Worm (Caenorhabditis elegans): ENCODE data around the gene crm-1.

crm-1 gene

DNA sequence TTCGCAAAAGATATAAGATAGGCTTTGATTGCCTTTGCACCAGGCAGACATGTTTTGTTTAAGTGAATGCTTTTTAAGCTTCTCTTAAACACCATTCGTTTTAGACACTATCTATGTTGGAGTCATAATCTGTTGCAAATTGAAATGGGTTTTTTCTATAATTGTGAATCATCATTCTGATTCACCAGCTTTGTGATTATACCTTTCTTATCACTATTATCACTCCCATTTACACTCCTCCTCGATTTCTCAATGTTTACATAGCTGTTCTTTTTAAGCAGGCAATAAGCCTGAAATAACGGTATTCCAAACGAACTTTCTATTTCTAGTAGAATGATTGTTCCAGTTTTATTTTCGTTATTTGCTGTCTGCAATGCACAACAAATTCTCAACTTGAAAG is 34.8 kb downstream of the crm-1 start, which contains the start of gene B0024.4:
Gene B0024.4 (plus strand): TSS at position 301 of the 400 bp plus-strand sequence.
- TF ChIP-seq ham-2 (GFP tag; optimal IDR thresholded peaks at IDR 0.05) (no peak), nhr-12 (tag; optimal IDR thresholded peaks at IDR 0.05) (no peak), bed-3 (GFP tag; optimal IDR thresholded peaks at IDR 0.05) (no peak)

DNA sequence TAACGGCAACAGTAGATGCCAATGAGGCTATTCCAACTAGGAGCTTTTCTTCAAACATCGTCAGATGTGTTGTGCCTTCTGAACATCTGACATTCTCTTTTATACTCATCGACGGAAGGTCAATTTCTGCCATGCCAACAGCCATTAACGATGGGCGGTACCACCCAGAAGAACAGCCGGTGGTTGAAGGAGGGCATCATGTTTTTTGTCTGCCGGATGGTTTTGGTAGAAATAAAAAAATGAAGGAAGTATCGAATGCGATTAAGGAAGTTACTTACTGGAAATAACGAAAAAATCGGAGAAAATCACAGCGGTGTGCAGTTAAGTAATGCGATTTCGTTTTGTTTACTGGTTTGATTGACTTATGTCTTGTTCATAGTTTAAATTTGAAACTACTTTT is 37.4 kb downstream of the crm-1 start, which contains the start of gene col-150:
Gene col-150 (minus strand): TSS at position 101 of the 400 bp plus-strand sequence.
- no peak for TF ChIP-seq nhr-76 (tag; optimal IDR thresholded peaks at IDR 0.05)
- no peak for TF ChIP-seq unc-120 (tag; optimal IDR thresholded peaks at IDR 0.05; ENCODE audit: poor library complexity, severe bottlenecking)
- no peak for TF ChIP-seq blmp-1 (tag; optimal IDR thresholded peaks at IDR 0.05)
- TF ChIP-seq ceh-83 (GFP tag; optimal IDR thresholded peaks at IDR 0.05): no peak
- TF ChIP-seq elt-3 (tag; optimal IDR thresholded peaks at IDR 0.05): no peak
- TF ChIP-seq tbx-8 (GFP tag; optimal IDR thresholded peaks at IDR 0.05): no peak
- no peak for TF ChIP-seq snpc-4 (tag; optimal IDR thresholded peaks at IDR 0.05)
- no peak for TF ChIP-seq ces-1 (GFP tag; optimal IDR thresholded peaks at IDR 0.05)
- no peak for TF ChIP-seq ham-2 (GFP tag; optimal IDR thresholded peaks at IDR 0.05)
- no peak for TF ChIP-seq mep-1 (tag; optimal IDR thresholded peaks at IDR 0.05)
- TF ChIP-seq nhr-2 (tag; optimal IDR thresholded peaks at IDR 0.05): no peak
- no peak for TF ChIP-seq unc-62 (GFP tag; optimal IDR thresholded peaks at IDR 0.05)
- no peak for TF ChIP-seq ztf-11 (tag; optimal IDR thresholded peaks at IDR 0.05)
- TF ChIP-seq M03D4.4 (tag; optimal IDR thresholded peaks at IDR 0.05): no peak
- no peak for TF ChIP-seq mls-2 (tag; optimal IDR thresholded peaks at IDR 0.05)
- TF ChIP-seq unc-39 (tag; optimal IDR thresholded peaks at IDR 0.05): no peak

DNA sequence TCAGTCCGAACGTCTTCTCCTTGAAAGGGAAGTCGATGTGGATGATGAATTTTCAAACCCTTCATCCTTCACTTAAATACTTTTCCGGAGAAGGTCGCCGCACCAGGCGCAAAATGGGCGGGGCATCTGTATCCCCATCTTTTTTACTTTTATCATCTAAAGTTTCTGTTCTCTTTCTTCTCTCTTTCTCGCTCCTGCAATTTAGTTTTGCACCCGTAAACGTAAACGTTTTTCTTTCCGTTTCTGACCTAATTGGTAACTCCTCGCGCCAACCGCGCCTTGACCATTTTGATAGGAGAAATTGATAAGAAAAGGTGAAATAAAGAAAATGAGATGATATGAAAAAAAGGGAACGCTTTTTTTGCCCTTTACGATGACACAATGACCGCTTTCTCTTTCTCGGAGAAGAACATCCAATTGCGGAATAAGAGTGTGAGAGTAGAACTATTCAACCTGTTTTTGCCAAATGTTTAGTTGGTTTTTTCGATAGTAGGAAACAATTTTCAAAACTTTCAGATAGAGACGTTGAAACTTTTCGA is 39.0 kb downstream of the crm-1 start, which contains the start of gene col-149:
Gene col-149 (minus strand): TSS at position 51 of the 539 bp plus-strand sequence.
- TF ChIP-seq ceh-39 (tag; optimal IDR thresholded peaks at IDR 0.05) (no peak), mab-5 (tag; optimal IDR thresholded peaks at IDR 0.05) (no peak), sptf-1 (tag; optimal IDR thresholded peaks at IDR 0.05) (no peak), nhr-2 (tag; optimal IDR thresholded peaks at IDR 0.05) (no peak), ces-1 (GFP tag; optimal IDR thresholded peaks at IDR 0.05) (no peak), elt-1 (tag; optimal IDR thresholded peaks at IDR 0.05; ENCODE audit: borderline replicate concordance, insufficient read depth) (no peak), pha-4 (tag; optimal IDR thresholded peaks at IDR 0.05) (no peak), hlh-1 (tag; optimal IDR thresholded peaks at IDR 0.05) (no peak)

DNA sequence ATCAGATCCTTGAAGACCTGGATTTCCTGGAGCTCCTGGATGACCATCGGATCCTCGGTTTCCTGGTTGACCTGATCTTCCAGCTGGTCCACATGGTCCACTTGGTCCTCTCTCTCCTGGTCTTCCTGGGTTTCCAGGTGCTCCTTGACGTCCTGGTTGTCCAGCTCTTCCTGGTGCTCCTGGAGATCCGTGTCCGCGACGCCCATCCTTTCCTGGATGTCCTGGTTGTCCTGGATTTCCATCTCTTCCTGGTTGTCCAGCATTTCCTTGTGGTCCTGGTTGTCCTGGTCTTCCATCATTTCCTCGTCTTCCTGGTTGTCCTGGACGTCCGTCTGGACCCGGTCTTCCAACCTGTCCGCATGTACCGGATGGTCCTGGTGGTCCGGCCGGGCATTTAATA is 40.1 kb downstream of the crm-1 start:
- TF ChIP-seq lin-32 (GFP tag; optimal IDR thresholded peaks at IDR 0.05) (no peak), mls-2 (tag; optimal IDR thresholded peaks at IDR 0.05) (no peak), bed-3 (GFP tag; optimal IDR thresholded peaks at IDR 0.05) (no peak), nhr-76 (tag; optimal IDR thresholded peaks at IDR 0.05) (no peak), mep-1 (tag; optimal IDR thresholded peaks at IDR 0.05) (no peak), nhr-2 (tag; optimal IDR thresholded peaks at IDR 0.05) (no peak), unc-62 (GFP tag; optimal IDR thresholded peaks at IDR 0.05) (no peak), ham-2 (GFP tag; optimal IDR thresholded peaks at IDR 0.05) (no peak), ceh-39 (tag; optimal IDR thresholded peaks at IDR 0.05) (no peak), elt-1 (tag; optimal IDR thresholded peaks at IDR 0.05; ENCODE audit: borderline replicate concordance, insufficient read depth) (no peak)

DNA sequence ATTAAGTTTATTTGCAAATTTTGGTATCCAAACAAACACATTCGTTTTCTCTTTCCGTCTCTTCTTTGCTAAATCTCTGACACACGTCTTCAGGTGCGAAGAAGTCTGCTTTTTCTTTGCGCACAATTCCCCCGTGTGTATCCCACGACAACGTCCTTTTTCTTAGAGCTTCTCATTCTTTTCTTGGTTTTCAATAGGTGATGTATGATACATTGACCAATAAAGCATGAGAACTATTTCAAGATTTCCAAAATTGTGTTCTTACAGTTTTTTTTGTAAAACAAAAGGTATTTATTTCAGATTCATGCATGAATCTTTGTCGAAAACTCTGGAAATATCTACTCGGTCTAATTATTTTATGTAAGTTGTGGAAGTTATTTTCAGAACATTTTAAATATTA is 42.2 kb downstream of the crm-1 start, which contains the start of gene B0024.15:
Gene B0024.15 (plus strand): TSS at position 301 of the 400 bp plus-strand sequence.
- TF ChIP-seq blmp-1 (tag; optimal IDR thresholded peaks at IDR 0.05): no peak
- no peak for TF ChIP-seq mep-1 (tag; optimal IDR thresholded peaks at IDR 0.05)
- TF ChIP-seq bed-3 (GFP tag; optimal IDR thresholded peaks at IDR 0.05): no peak
- TF ChIP-seq unc-62 (GFP tag; optimal IDR thresholded peaks at IDR 0.05): no peak

DNA sequence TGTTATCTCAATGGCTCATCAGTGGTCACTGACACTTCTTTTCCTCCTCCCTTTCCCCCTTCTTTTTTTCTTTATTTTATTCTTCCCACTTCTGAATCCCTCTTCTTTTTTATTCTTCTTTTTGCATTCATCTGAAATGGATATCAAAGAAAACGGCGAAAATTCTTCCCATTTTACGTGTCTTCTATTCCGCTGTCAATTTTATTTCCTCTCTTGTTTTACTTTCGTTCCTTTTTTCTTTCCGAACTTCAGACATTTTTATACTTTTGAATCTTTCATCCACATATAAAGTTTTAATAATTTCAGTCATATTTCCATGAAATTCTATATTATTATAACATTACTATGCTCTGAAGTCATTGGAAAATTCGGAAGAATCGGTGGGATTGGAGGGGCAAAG is 44.7 kb downstream of the crm-1 start, which contains the start of gene B0024.3:
Gene B0024.3 (plus strand): TSS at position 301 of the 400 bp plus-strand sequence.
- TF ChIP-seq hlh-1 (tag; optimal IDR thresholded peaks at IDR 0.05) (no peak), lsy-2 (tag; optimal IDR thresholded peaks at IDR 0.05) (no peak), cnd-1 (tag; optimal IDR thresholded peaks at IDR 0.05) (no peak), bed-3 (GFP tag; optimal IDR thresholded peaks at IDR 0.05) (no peak), snpc-4 (tag; optimal IDR thresholded peaks at IDR 0.05) (no peak), nhr-12 (tag; optimal IDR thresholded peaks at IDR 0.05) (no peak), mab-5 (tag; optimal IDR thresholded peaks at IDR 0.05) (no peak), ceh-83 (GFP tag; optimal IDR thresholded peaks at IDR 0.05) (no peak), ceh-43 (GFP tag; optimal IDR thresholded peaks at IDR 0.05) (no peak), ces-1 (GFP tag; optimal IDR thresholded peaks at IDR 0.05) (no peak), unc-120 (tag; optimal IDR thresholded peaks at IDR 0.05; ENCODE audit: poor library complexity, severe bottlenecking) (no peak), sptf-1 (tag; optimal IDR thresholded peaks at IDR 0.05) (no peak), mep-1 (tag; optimal IDR thresholded peaks at IDR 0.05) (no peak), lin-32 (GFP tag; optimal IDR thresholded peaks at IDR 0.05) (no peak), unc-39 (tag; optimal IDR thresholded peaks at IDR 0.05) (no peak), elt-1 (tag; optimal IDR thresholded peaks at IDR 0.05; ENCODE audit: borderline replicate concordance, insufficient read depth) (no peak), ztf-11 (tag; optimal IDR thresholded peaks at IDR 0.05) (no peak), M03D4.4 (tag; optimal IDR thresholded peaks at IDR 0.05) (no peak), elt-3 (tag; optimal IDR thresholded peaks at IDR 0.05) (no peak)

Data from whole organism, mixed stage, embryonic.